Worm (Caenorhabditis elegans) whole organism, L4 larva: ENCODE data around the gene uda-1.

Source experiments
- D1046.2 ChIP-seq: fragments of 200-800 bp; sonication (Bioruptor generic); IDR thresholded peaks from 2 replicates; pipeline ENCODE4 v1.3.6; 2022; ENCODE audit warnings: missing genetic modification characterization, missing compliant biosample characterization
- F10B5.3 ChIP-seq: sonication (generic microtip); optimal IDR thresholded peaks from 2 replicates; lab custom pipeline; 2016; ENCODE audit warnings: mild to moderate bottlenecking, missing genetic modification characterization, missing compliant biosample characterization
- T20F7.1 ChIP-seq: fragments of 200-800 bp; sonication (Bioruptor generic); optimal IDR thresholded peaks from 2 replicates; lab custom pipeline; 2018; ENCODE audit warnings: mild to moderate bottlenecking, missing genetic modification characterization, missing compliant biosample characterization
- Y48G9A.11 ChIP-seq: fragments of 200-800 bp; sonication (Bioruptor generic); IDR thresholded peaks from 2 replicates; pipeline ENCODE4 v1.3.6; 2022; ENCODE audit warnings: missing genetic modification reagents, missing genetic modification characterization, missing compliant biosample characterization
- Y75B8A.6 ChIP-seq: fragments of 200-800 bp; sonication (Bioruptor generic); IDR thresholded peaks from 2 replicates; pipeline ENCODE4 v1.3.6; 2022; ENCODE audit warnings: missing genetic modification reagents, missing genetic modification characterization, missing compliant biosample characterization
- ZK337.2 ChIP-seq: fragments of 200-800 bp; sonication (Bioruptor generic); IDR thresholded peaks from 2 replicates; pipeline ENCODE4 v1.3.6; 2022; ENCODE audit warnings: missing genetic modification reagents, missing genetic modification characterization, missing compliant biosample characterization
- attf-4 ChIP-seq: sonication (generic microtip); optimal IDR thresholded peaks from 3 replicates; lab custom pipeline; 2017; ENCODE audit warnings: missing biosample characterization, missing genetic modification characterization
- ceh-32 ChIP-seq: sonication (generic microtip); optimal IDR thresholded peaks from 2 replicates; lab custom pipeline; 2016; ENCODE audit warnings: mild to moderate bottlenecking, missing genetic modification characterization, missing compliant biosample characterization; ENCODE audit not compliant: poor library complexity
- ceh-62 ChIP-seq: sonication (generic microtip); optimal IDR thresholded peaks from 2 replicates; lab custom pipeline; 2017; ENCODE audit warnings: missing biosample characterization, missing genetic modification characterization
- ceh-82 ChIP-seq: sonication (generic microtip); optimal IDR thresholded peaks from 2 replicates; lab custom pipeline; 2017; ENCODE audit warnings: missing biosample characterization, missing genetic modification characterization
- cey-2 ChIP-seq: sonication (generic microtip); optimal IDR thresholded peaks from 3 replicates; lab custom pipeline; 2017; ENCODE audit warnings: missing genetic modification characterization, mild to moderate bottlenecking, missing compliant biosample characterization, antibody characterized with exemption, borderline replicate concordance; ENCODE audit not compliant: insufficient read depth
- daf-16 ChIP-seq, 3 experiments: sonication (generic microtip); optimal IDR thresholded peaks; 2 replicates each; lab custom pipeline; 2016 to 2017; ENCODE audit warnings: missing genetic modification characterization in 3 of 3, missing genetic modification reagents in 3 of 3, mild to moderate bottlenecking in 2 of 3, missing compliant biosample characterization in 2 of 3, missing biosample characterization in 1 of 3, moderate library complexity in 1 of 3
- dmd-6 ChIP-seq: fragments of 200-800 bp; sonication (Bioruptor generic); IDR thresholded peaks from 2 replicates; pipeline ENCODE4 v1.3.6; 2022; ENCODE audit warnings: missing genetic modification reagents, missing genetic modification characterization, missing compliant biosample characterization
- dmd-8 ChIP-seq: fragments of 200-800 bp; sonication (Bioruptor generic); IDR thresholded peaks from 2 replicates; pipeline ENCODE4 v1.3.6; 2022; ENCODE audit warnings: missing genetic modification characterization, missing compliant biosample characterization
- dpl-1 ChIP-seq: fragments of 150-350 bp; optimal IDR thresholded peaks from 2 replicates; lab custom pipeline; 2014; ENCODE audit warnings: missing biosample characterization, missing genetic modification reagents, missing genetic modification characterization
- dve-1 ChIP-seq: sonication (generic microtip); optimal IDR thresholded peaks from 2 replicates; lab custom pipeline; 2017; ENCODE audit warnings: antibody characterized with exemption, mild to moderate bottlenecking, missing genetic modification characterization, missing compliant biosample characterization; ENCODE audit not compliant: insufficient read depth
- egl-27 ChIP-seq: sonication (generic microtip); optimal IDR thresholded peaks from 3 replicates; lab custom pipeline; 2017; ENCODE audit warnings: missing biosample characterization, missing genetic modification reagents, missing genetic modification characterization
- egl-43 ChIP-seq: fragments of 200-800 bp; sonication (Bioruptor generic); IDR thresholded peaks from 2 replicates; pipeline ENCODE4 v1.3.6; 2022; ENCODE audit warnings: missing genetic modification reagents, missing genetic modification characterization, missing compliant biosample characterization
- fkh-10 ChIP-seq: fragments of 150-350 bp; optimal IDR thresholded peaks from 2 replicates; lab custom pipeline; 2014; ENCODE audit warnings: missing biosample characterization, missing genetic modification reagents, missing genetic modification characterization
- gei-8 ChIP-seq: fragments of 200-800 bp; sonication (Bioruptor generic); optimal IDR thresholded peaks from 2 replicates; lab custom pipeline; 2018; ENCODE audit warnings: mild to moderate bottlenecking, missing genetic modification characterization, missing compliant biosample characterization
- hif-1 ChIP-seq, 2 experiments: sonication (generic microtip); optimal IDR thresholded peaks; 2 replicates each; lab custom pipeline; 2016 to 2017; ENCODE audit warnings: missing compliant biosample characterization in 2 of 2, missing genetic modification characterization in 2 of 2, missing genetic modification reagents in 2 of 2, missing genotype in 2 of 2, mild to moderate bottlenecking in 1 of 2
- jun-1 ChIP-seq: fragments of 150-350 bp; optimal IDR thresholded peaks from 2 replicates; lab custom pipeline; 2014; ENCODE audit warnings: missing biosample characterization, missing genetic modification reagents, missing genetic modification characterization
- lin-1 ChIP-seq: fragments of 200-800 bp; sonication (Bioruptor generic); IDR thresholded peaks from 2 replicates; pipeline ENCODE4 v1.3.6; 2022; ENCODE audit warnings: missing genetic modification reagents, missing genetic modification characterization, missing compliant biosample characterization
- lin-15B ChIP-seq: fragments of 150-350 bp; sonication (generic microtip); optimal IDR thresholded peaks from 3 replicates; lab custom pipeline; 2014; ENCODE audit warnings: missing biosample characterization, missing genetic modification characterization
- lin-39 ChIP-seq: fragments of 150-350 bp; optimal IDR thresholded peaks from 2 replicates; lab custom pipeline; 2014; ENCODE audit warnings: missing biosample characterization, missing genetic modification reagents, missing genetic modification characterization
- lir-3 ChIP-seq: sonication (generic microtip); optimal IDR thresholded peaks from 2 replicates; lab custom pipeline; 2016; ENCODE audit warnings: mild to moderate bottlenecking, missing genetic modification characterization, missing compliant biosample characterization
- madf-9 ChIP-seq: fragments of 200-800 bp; sonication (Bioruptor generic); conservative IDR thresholded peaks from 2 replicates; pipeline ENCODE4 v1.3.6; 2022; ENCODE audit warnings: missing genetic modification reagents, missing genetic modification characterization, missing compliant biosample characterization
- mdl-1 ChIP-seq, 2 experiments: fragments of 150-350 bp in 1 of 2; sonication (generic microtip) in 1 of 2; optimal IDR thresholded peaks; 2 replicates each; lab custom pipeline; 2014 to 2017; ENCODE audit warnings: missing biosample characterization in 2 of 2, missing genetic modification characterization in 2 of 2
- mep-1 ChIP-seq: fragments of 150-350 bp; sonication (generic microtip); optimal IDR thresholded peaks from 3 replicates; lab custom pipeline; 2014; ENCODE audit warnings: missing biosample characterization, missing genetic modification characterization
- mxl-2 ChIP-seq: fragments of 200-800 bp; sonication (Bioruptor generic); conservative IDR thresholded peaks from 2 replicates; pipeline ENCODE4 v1.3.6; 2022; ENCODE audit warnings: missing genetic modification reagents, missing genetic modification characterization, missing compliant biosample characterization
- nhr-10 ChIP-seq: fragments of 150-350 bp; optimal IDR thresholded peaks from 2 replicates; lab custom pipeline; 2014; ENCODE audit warnings: missing biosample characterization, missing genetic modification characterization
- nhr-102 ChIP-seq: sonication (generic microtip); optimal IDR thresholded peaks from 2 replicates; lab custom pipeline; 2016; ENCODE audit warnings: mild to moderate bottlenecking, missing genetic modification characterization, moderate library complexity, missing compliant biosample characterization
- nhr-11 ChIP-seq: fragments of 150-350 bp; optimal IDR thresholded peaks from 2 replicates; lab custom pipeline; 2014; ENCODE audit warnings: missing biosample characterization, missing genetic modification characterization
- nhr-48 ChIP-seq: sonication (generic microtip); optimal IDR thresholded peaks from 2 replicates; lab custom pipeline; 2016; ENCODE audit warnings: mild to moderate bottlenecking, missing genetic modification characterization, missing compliant biosample characterization
- nhr-76 ChIP-seq: fragments of 150-350 bp; optimal IDR thresholded peaks from 2 replicates; lab custom pipeline; 2014; ENCODE audit warnings: missing biosample characterization, missing genetic modification characterization
- pqm-1 ChIP-seq: sonication (generic microtip); optimal IDR thresholded peaks from 2 replicates; lab custom pipeline; 2017; ENCODE audit warnings: missing biosample characterization, missing genetic modification characterization
- rbr-2 ChIP-seq: sonication (generic microtip); optimal IDR thresholded peaks from 2 replicates; lab custom pipeline; 2016; ENCODE audit warnings: missing genotype, missing genetic modification characterization, missing compliant biosample characterization
- sdz-12 ChIP-seq: fragments of 200-800 bp; sonication (Bioruptor generic); optimal IDR thresholded peaks from 2 replicates; lab custom pipeline; 2018; ENCODE audit warnings: mild to moderate bottlenecking, missing genetic modification characterization, missing compliant biosample characterization
- set-16 ChIP-seq: fragments of 200-800 bp; sonication (Bioruptor generic); IDR thresholded peaks from 2 replicates; pipeline ENCODE4 v1.3.6; 2022; ENCODE audit warnings: missing genetic modification reagents, missing genetic modification characterization, missing compliant biosample characterization
- skn-1 ChIP-seq: fragments of 150-350 bp; optimal IDR thresholded peaks from 2 replicates; lab custom pipeline; 2014; ENCODE audit warnings: missing biosample characterization, missing genetic modification characterization
- snpc-1.2 ChIP-seq: fragments of 200-800 bp; sonication (Bioruptor generic); IDR thresholded peaks from 2 replicates; pipeline ENCODE4 v1.3.6; 2022; ENCODE audit warnings: missing genetic modification reagents, missing genetic modification characterization, missing compliant biosample characterization
- snpc-4 ChIP-seq: fragments of 150-350 bp; optimal IDR thresholded peaks from 2 replicates; lab custom pipeline; 2014; ENCODE audit warnings: missing biosample characterization, missing genetic modification characterization
- spr-1 ChIP-seq: sonication (generic microtip); optimal IDR thresholded peaks from 2 replicates; lab custom pipeline; 2016; ENCODE audit warnings: mild to moderate bottlenecking, missing genetic modification characterization, missing compliant biosample characterization
- unc-130 ChIP-seq: sonication (generic microtip); optimal IDR thresholded peaks from 2 replicates; lab custom pipeline; 2016; ENCODE audit warnings: missing genetic modification reagents, missing genetic modification characterization, missing compliant biosample characterization
- unc-39 ChIP-seq: sonication (generic microtip); optimal IDR thresholded peaks from 2 replicates; lab custom pipeline; 2017; ENCODE audit warnings: missing biosample characterization, missing genetic modification characterization
- vab-7 ChIP-seq: fragments of 200-800 bp; sonication (Bioruptor generic); IDR thresholded peaks from 2 replicates; pipeline ENCODE4 v1.3.6; 2022; ENCODE audit warnings: missing genetic modification reagents, missing genetic modification characterization, missing compliant biosample characterization
- zfp-2 ChIP-seq: sonication (generic microtip); optimal IDR thresholded peaks from 2 replicates; lab custom pipeline; 2016; ENCODE audit warnings: mild to moderate bottlenecking, missing genetic modification characterization, missing compliant biosample characterization
- zip-2 ChIP-seq: fragments of 150-350 bp; optimal IDR thresholded peaks from 2 replicates; lab custom pipeline; 2014; ENCODE audit warnings: missing biosample characterization, missing genetic modification characterization
- ztf-11 ChIP-seq: fragments of 150-350 bp; optimal IDR thresholded peaks from 2 replicates; lab custom pipeline; 2014; ENCODE audit warnings: missing biosample characterization, missing genetic modification characterization
- ztf-7 ChIP-seq: fragments of 150-350 bp; optimal IDR thresholded peaks from 2 replicates; lab custom pipeline; 2014; ENCODE audit warnings: missing biosample characterization, missing genetic modification characterization

The uda-1 gene

DNA sequence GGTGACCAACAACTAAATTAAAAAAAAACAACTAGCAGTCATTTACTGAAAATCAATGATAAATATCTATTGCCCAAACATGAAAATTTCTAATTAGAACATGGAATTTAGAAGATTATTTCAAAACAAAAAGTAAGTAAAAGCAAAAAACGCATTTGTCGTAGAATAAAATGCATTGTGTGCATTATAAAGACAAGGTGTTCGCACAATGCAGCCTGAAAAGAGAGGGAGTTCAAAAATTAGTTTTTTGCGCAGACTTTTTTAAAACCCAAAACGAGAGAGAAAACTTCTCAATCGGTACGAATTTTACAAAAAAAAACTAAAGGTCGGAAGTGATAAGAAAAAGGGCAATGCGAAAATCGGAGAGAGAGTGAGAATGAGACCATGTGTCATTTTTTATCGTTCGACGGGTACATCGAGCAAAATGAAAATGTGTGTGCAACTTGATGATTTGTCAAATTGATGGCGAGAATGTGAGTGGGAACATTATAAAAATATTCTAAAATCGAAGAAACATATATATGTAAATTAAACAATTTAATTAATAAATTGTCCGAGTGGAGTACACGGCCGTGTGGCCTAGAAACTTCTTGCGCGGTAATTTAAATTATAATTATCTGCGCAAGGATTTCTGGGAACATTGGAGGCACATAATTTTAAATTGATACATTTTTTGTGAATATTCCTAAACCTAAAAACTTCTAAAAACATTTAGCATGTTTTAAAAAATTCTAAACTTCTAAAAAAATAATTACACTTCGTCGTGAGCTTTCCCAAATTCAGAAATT is 27.0 kb downstream of the uda-1 start:
- TF ChIP-seq lin-39 (tag; lab: Kevin White, UChicago) (no peak), pqm-1 (tag; lab: Kevin White, UChicago) (peak; percentile 55), rbr-2 (tag; lab: Kevin White, UChicago) (no peak), gei-8 (GFP tag; lab: Kevin White, UChicago) (no peak), Y48G9A.11 (no peak), ZK337.2 (GFP tag; lab: Robert Waterston, UW) (no peak), madf-9 (no peak), set-16 (GFP tag; lab: Robert Waterston, UW) (no peak), T20F7.1 (GFP tag; lab: Kevin White, UChicago) (no peak), Y75B8A.6 (GFP tag; lab: Robert Waterston, UW) (no peak), lin-1 (GFP tag; lab: Robert Waterston, UW) (0 out of 2 replicates have a peak, but pooled peaks have one; percentile 45), zfp-2 (tag; lab: Kevin White, UChicago) (no peak), egl-27 (no peak), nhr-10 (tag; lab: Kevin White, UChicago) (no peak), skn-1 (tag; lab: Kevin White, UChicago) (no peak), dpl-1 (GFP tag; lab: Kevin White, UChicago) (peak; percentile 88), spr-1 (no peak), sdz-12 (GFP tag; lab: Kevin White, UChicago) (no peak), jun-1 (tag; lab: Kevin White, UChicago) (no peak), ztf-7 (tag; lab: Kevin White, UChicago) (no peak), lin-15B (tag; lab: Kevin White, UChicago) (no peak), D1046.2 (GFP tag; lab: Robert Waterston, UW) (no peak), attf-4 (tag; lab: Kevin White, UChicago) (no peak), dmd-8 (GFP tag; lab: Robert Waterston, UW) (no peak), ceh-82 (no peak), dmd-6 (GFP tag; lab: Robert Waterston, UW) (peak; percentile 82), cey-2 (tag; lab: Kevin White, UChicago) (no peak), ztf-11 (tag; lab: Kevin White, UChicago) (no peak), unc-130 (GFP tag; lab: Kevin White, UChicago) (no peak), snpc-4 (tag; lab: Kevin White, UChicago) (no peak), snpc-1.2 (GFP tag; lab: Robert Waterston, UW) (no peak), lir-3 (tag; lab: Kevin White, UChicago) (no peak), hif-1 (tag; optimal IDR thresholded peaks at IDR 0.05; lab: Kevin White, UChicago) (no peak), zip-2 (tag; lab: Kevin White, UChicago) (no peak), daf-16 (GFP tag; optimal IDR thresholded peaks at IDR 0.05; lab: Kevin White, UChicago) (no peak), daf-16 (tag; optimal IDR thresholded peaks at IDR 0.05; lab: Kevin White, UChicago) (no peak), dve-1 (tag; lab: Kevin White, UChicago) (peak; percentile 43), nhr-102 (tag; lab: Kevin White, UChicago) (peak; percentile 31), vab-7 (GFP tag; lab: Robert Waterston, UW) (no peak), nhr-11 (tag; lab: Kevin White, UChicago) (no peak), ceh-62 (no peak), mdl-1 (tag; optimal IDR thresholded peaks at IDR 0.05; lab: Kevin White, UChicago) (peak in 1 of 2 experiments; percentile 47), mep-1 (tag; lab: Kevin White, UChicago) (peak; percentile 24), F10B5.3 (tag; lab: Kevin White, UChicago) (no peak), unc-39 (tag; lab: Kevin White, UChicago) (no peak), egl-43 (no peak), nhr-76 (tag; lab: Kevin White, UChicago) (no peak), fkh-10 (GFP tag; lab: Kevin White, UChicago) (no peak), nhr-48 (tag; lab: Kevin White, UChicago) (peak; percentile 8), mxl-2 (GFP tag; lab: Robert Waterston, UW) (no peak), ceh-32 (tag; lab: Kevin White, UChicago) (no peak)
